Worm (Caenorhabditis elegans): ENCODE results near the gene arp-6.

DNA sequence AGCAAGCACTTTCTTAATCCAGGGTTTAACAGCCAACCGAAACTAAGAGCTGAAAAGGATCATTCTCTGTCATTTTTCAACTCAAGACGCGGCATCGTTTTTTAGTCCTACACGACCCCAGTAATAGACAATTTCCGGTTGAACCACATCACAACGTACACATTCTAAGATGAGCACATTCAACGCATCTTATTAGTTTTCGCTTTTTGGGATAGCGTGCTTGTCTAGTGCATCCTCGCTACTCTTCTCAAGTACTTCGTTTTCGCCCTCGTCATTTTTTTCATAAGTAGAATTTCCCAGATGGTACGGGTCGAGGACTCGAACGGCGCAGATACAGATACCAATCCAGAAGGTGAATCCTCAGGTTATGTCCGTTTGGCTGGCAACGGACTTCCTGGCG lies 5.1 kb upstream of the arp-6 start, which contains the start of gene T05H10.1:
- TF ChIP-seq lin-13 (tag; optimal IDR thresholded peaks at IDR 0.05) = no peak
- no peak for TF ChIP-seq nhr-12 (tag; optimal IDR thresholded peaks at IDR 0.05)
